Fruit fly (Drosophila melanogaster): ENCODE results near the gene Sras.

DNA sequence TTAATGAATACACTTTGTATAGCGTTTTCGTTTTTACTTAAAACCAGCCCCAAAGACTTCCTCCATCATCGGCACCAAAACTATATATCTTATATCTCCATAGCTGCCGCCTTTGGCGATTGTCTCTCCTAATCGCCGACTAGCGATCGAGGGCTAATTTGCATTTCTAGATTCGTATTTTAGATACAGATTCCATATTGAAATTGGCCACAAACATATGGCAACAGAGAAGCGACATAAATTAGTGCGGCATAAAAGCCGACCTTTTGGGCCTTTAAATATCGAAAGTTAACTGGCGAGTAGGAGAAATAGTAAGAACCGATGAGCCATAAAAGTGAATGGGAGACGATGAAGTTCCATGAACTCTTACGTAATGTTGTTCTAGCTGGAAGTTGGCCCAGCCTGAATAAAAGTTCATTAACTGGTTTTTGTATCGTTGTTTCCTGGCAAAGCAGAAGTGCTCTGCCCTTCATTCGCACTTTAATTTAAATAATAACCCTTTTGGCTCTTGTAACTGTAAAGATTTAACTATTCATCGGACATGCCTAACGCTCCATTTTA is 15.0 kb upstream of the Sras start:
- no peak for TF ChIP-seq CG31627 (GFP tag; optimal IDR thresholded peaks at IDR 0.05)
- no peak for TF ChIP-seq acj6 (GFP tag; optimal IDR thresholded peaks at IDR 0.05)
- TF ChIP-seq CG8319 (GFP tag; optimal IDR thresholded peaks at IDR 0.05), result no peak
- TF ChIP-seq CG3032 (tag; optimal IDR thresholded peaks at IDR 0.05), result no peak
- no peak for TF ChIP-seq Hr4 (GFP tag; optimal IDR thresholded peaks at IDR 0.05)
- TF ChIP-seq Blimp-1 (GFP tag; optimal IDR thresholded peaks at IDR 0.05), result no peak
- TF ChIP-seq Sox102F (GFP tag; optimal IDR thresholded peaks at IDR 0.05), result no peak
- no peak for TF ChIP-seq spab (GFP tag; optimal IDR thresholded peaks at IDR 0.05)
- TF ChIP-seq CG6276 (GFP tag; optimal IDR thresholded peaks at IDR 0.05), result no peak
- no peak for TF ChIP-seq Sox15 (GFP tag; optimal IDR thresholded peaks at IDR 0.05)
- no peak for TF ChIP-seq CG16779 (tag; optimal IDR thresholded peaks at IDR 0.05)
- no peak for TF ChIP-seq dsx (GFP tag; optimal IDR thresholded peaks at IDR 0.05; ENCODE audit: poor library complexity, severe bottlenecking)
